Worm (Caenorhabditis elegans) whole organism, L4/young adult: ENCODE data around the gene F54E4.3.

ENCODE experiments used
- W03F9.2 ChIP-seq: fragments of 150-350 bp; optimal IDR thresholded peaks from 2 replicates; lab custom pipeline; 2014; ENCODE audit warnings: missing biosample characterization, missing genetic modification characterization
- dao-5 ChIP-seq: sonication (generic microtip); optimal IDR thresholded peaks from 2 replicates; lab custom pipeline; 2016; ENCODE audit warnings: missing genotype, missing genetic modification characterization, moderate library complexity, missing compliant biosample characterization
- him-1 ChIP-seq: sonication (generic microtip); optimal IDR thresholded peaks from 2 replicates; lab custom pipeline; 2016; ENCODE audit warnings: missing genotype, missing genetic modification reagents, missing genetic modification characterization, missing compliant biosample characterization

ce11 chrX:14659454-14659853 lies 23.2 kb upstream of the F54E4.3 start:
- no peak for TF ChIP-seq him-1 (tag; lab: Kevin White, UChicago)
- TF ChIP-seq W03F9.2 (tag; lab: Kevin White, UChicago): no peak
- no peak for TF ChIP-seq dao-5 (tag; lab: Kevin White, UChicago)
